Fruit fly (Drosophila melanogaster) whole organism, prepupa: ENCODE results near the gene PGAP1.

Source experiments
- Blimp-1 ChIP-seq: fragments of 200-800 bp; sonication (Bioruptor generic); optimal IDR thresholded peaks from 3 replicates; lab custom pipeline; 2017; ENCODE audit warnings: missing biosample characterization, missing genetic modification characterization, mild to moderate bottlenecking, moderate library complexity, missing genetic modification reagents
- CG11762 ChIP-seq: fragments of 200-800 bp; sonication (Bioruptor generic); optimal IDR thresholded peaks from 3 replicates; lab custom pipeline; 2016; ENCODE audit warnings: missing biosample characterization, missing genetic modification characterization; ENCODE audit not compliant: insufficient read depth
- CG1621 ChIP-seq: fragments of 200-800 bp; sonication (Bioruptor generic); optimal IDR thresholded peaks from 3 replicates; lab custom pipeline; 2018; ENCODE audit warnings: missing biosample characterization, mild to moderate bottlenecking, missing genetic modification characterization
- Hr38 ChIP-seq: sonication (Bioruptor generic); optimal IDR thresholded peaks from 2 replicates; lab custom pipeline; 2016; ENCODE audit warnings: missing biosample characterization, missing genetic modification characterization
- Hr39 ChIP-seq: fragments of 200-800 bp; sonication (Bioruptor generic); optimal IDR thresholded peaks from 2 replicates; lab custom pipeline; 2016; ENCODE audit warnings: missing biosample characterization, missing genetic modification characterization
- OdsH ChIP-seq: fragments of 200-800 bp; sonication (Bioruptor generic); optimal IDR thresholded peaks from 3 replicates; lab custom pipeline; 2016; ENCODE audit warnings: missing biosample characterization, missing genetic modification characterization
- cyc ChIP-seq: fragments of 200-800 bp; sonication (Bioruptor generic); optimal IDR thresholded peaks from 3 replicates; lab custom pipeline; 2016; ENCODE audit warnings: missing biosample characterization, missing genetic modification characterization
- fd59A ChIP-seq: fragments of 200-800 bp; sonication (Bioruptor generic); optimal IDR thresholded peaks from 2 replicates; lab custom pipeline; 2017; ENCODE audit warnings: missing biosample characterization, mild to moderate bottlenecking, missing genetic modification characterization, missing genetic modification reagents
- fkh ChIP-seq: fragments of 200-800 bp; sonication (Bioruptor generic); optimal IDR thresholded peaks from 3 replicates; lab custom pipeline; 2017; ENCODE audit warnings: missing biosample characterization, mild to moderate bottlenecking, missing genetic modification characterization, moderate library complexity

- TF ChIP-seq fkh (no peak), Hr39 (GFP tag; lab: Kevin White, UChicago) (peak; percentile 38), cyc (GFP tag; lab: Kevin White, UChicago) (peak; percentile 26), CG1621 (tag; lab: Kevin White, UChicago) (no peak), fd59A (no peak), Hr38 (GFP tag; lab: Kevin White, UChicago) (no peak), CG11762 (GFP tag; lab: Kevin White, UChicago) (no peak), Blimp-1 (GFP tag; lab: Kevin White, UChicago) (no peak), OdsH (GFP tag; lab: Kevin White, UChicago) (peak; percentile 32)
Measured at dm6 chrX:5638588-5638987, 50.7 kb downstream of the PGAP1 start.
